Fruit fly (Drosophila melanogaster): ENCODE data around the gene Gyc76C.

Gyc76C gene

DNA sequence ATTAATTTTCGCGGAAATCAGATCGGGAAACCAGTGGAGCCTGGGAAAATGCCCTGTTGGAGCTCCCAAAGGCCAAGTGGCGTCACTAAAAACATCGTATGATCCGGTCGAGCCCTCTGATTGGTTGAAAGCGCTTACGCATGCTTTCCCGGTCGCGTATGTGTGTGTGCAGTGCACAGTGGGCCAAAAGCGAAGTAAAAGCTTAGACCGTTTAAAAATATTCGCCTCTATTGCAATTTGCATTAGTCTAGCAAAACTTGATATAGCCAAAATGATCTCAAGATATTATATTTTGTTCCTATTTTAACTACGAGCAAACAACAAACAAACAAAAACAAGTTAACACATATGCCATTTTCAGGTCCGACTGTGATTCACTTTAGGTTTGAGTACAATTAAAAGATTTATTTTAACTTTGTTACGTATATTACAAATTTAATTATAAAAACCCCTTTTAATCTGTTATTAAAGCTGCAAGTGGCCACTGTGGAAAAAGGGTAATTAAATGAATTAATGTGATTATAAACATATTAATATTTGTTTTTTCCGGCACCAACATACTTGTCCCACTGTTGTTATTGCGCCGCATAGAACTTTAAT lies 934 bp upstream of the Gyc76C start (continued):
- TF ChIP-seq CG11504 (tag; optimal IDR thresholded peaks at IDR 0.05): peak; percentile 90
- peak; percentile 82 for TF ChIP-seq az2 (GFP tag; optimal IDR thresholded peaks at IDR 0.05)
- peak; percentile 61; the same call in 1 of the 2 replicates for TF ChIP-seq CG32772 (GFP tag; IDR thresholded peaks at IDR 0.05)
- TF ChIP-seq jumu (GFP tag; optimal IDR thresholded peaks at IDR 0.05): peak; percentile 65
- TF ChIP-seq CG33557 (GFP tag; optimal IDR thresholded peaks at IDR 0.05): peak; percentile 72
- no peak for TF ChIP-seq CG8478 (optimal IDR thresholded peaks at IDR 0.05)
- TF ChIP-seq E2f2 (GFP tag; IDR thresholded peaks at IDR 0.05): peak; percentile 48; the same call in 1 of the 2 replicates
- 0 out of 3 replicates have a peak, but pooled peaks have one; percentile 28 for TF ChIP-seq jigr1 (GFP tag; IDR thresholded peaks at IDR 0.05)
- TF ChIP-seq tap (tag; optimal IDR thresholded peaks at IDR 0.05): peak; percentile 71
- peak; percentile 93 for TF ChIP-seq BtbVII (GFP tag; optimal IDR thresholded peaks at IDR 0.05)
- peak; percentile 78 for TF ChIP-seq Mad (GFP tag; optimal IDR thresholded peaks at IDR 0.05)
- peak; percentile 54; the same call in 2 of the 4 replicates for TF ChIP-seq Gug (GFP tag; IDR thresholded peaks at IDR 0.05)
- TF ChIP-seq zfh1 (GFP tag; IDR thresholded peaks at IDR 0.05): peak; percentile 74
- TF ChIP-seq corto (GFP tag; optimal IDR thresholded peaks at IDR 0.05): peak; percentile 77
- TF ChIP-seq CG7745 (tag; optimal IDR thresholded peaks at IDR 0.05): no peak
- TF ChIP-seq CG4617 (GFP tag; optimal IDR thresholded peaks at IDR 0.05; ENCODE audit: borderline replicate concordance): no peak
- TF ChIP-seq chif (GFP tag; optimal IDR thresholded peaks at IDR 0.05): peak; percentile 69 to 74
- peak; percentile 84 for TF ChIP-seq Sox102F (GFP tag; optimal IDR thresholded peaks at IDR 0.05)
- peak; percentile 33 for TF ChIP-seq CG17186 (GFP tag; optimal IDR thresholded peaks at IDR 0.05)
- TF ChIP-seq CG6654 (GFP tag; optimal IDR thresholded peaks at IDR 0.05): peak; percentile 66
- TF ChIP-seq NfI (GFP tag; optimal IDR thresholded peaks at IDR 0.05): peak; percentile 87
- peak; percentile 91 for TF ChIP-seq CG18262 (tag; optimal IDR thresholded peaks at IDR 0.05)
- peak; percentile 83 for TF ChIP-seq mam (GFP tag; optimal IDR thresholded peaks at IDR 0.05)
- TF ChIP-seq CG14860 (GFP tag; IDR thresholded peaks at IDR 0.05; ENCODE audit: partially characterized antibody): peak; percentile 44; the same call in 1 of the 3 replicates
- no peak; the same call in 1 of the 2 replicates for TF ChIP-seq Oaz (GFP tag; IDR thresholded peaks at IDR 0.05)
- peak; percentile 68 for TF ChIP-seq exex (tag; optimal IDR thresholded peaks at IDR 0.05)
- peak; percentile 83; the same call in 2 of the 3 replicates for TF ChIP-seq CG34422 (GFP tag; IDR thresholded peaks at IDR 0.05)
- peak; percentile 66 for TF ChIP-seq wek (GFP tag; optimal IDR thresholded peaks at IDR 0.05)
- peak; percentile 70 for TF ChIP-seq CG12071 (GFP tag; optimal IDR thresholded peaks at IDR 0.05)
- TF ChIP-seq dmrt11E (tag; optimal IDR thresholded peaks at IDR 0.05): peak; percentile 66
- peak; percentile 83 for TF ChIP-seq CG1233 (GFP tag; optimal IDR thresholded peaks at IDR 0.05)
- peak; percentile 30 for TF ChIP-seq CG13123 (GFP tag; optimal IDR thresholded peaks at IDR 0.05)
- peak; percentile 92 for TF ChIP-seq nmo (GFP tag; optimal IDR thresholded peaks at IDR 0.05)
- no peak for TF ChIP-seq hkb (optimal IDR thresholded peaks at IDR 0.05)
- TF ChIP-seq hkb (GFP tag; IDR thresholded peaks at IDR 0.05): peak; percentile 68
- peak; percentile 77 for TF ChIP-seq CG14710 (tag; optimal IDR thresholded peaks at IDR 0.05)
- peak; percentile 76 for TF ChIP-seq Camta (GFP tag; optimal IDR thresholded peaks at IDR 0.05)
- peak; percentile 39 for TF ChIP-seq gro (GFP tag; optimal IDR thresholded peaks at IDR 0.05)
- TF ChIP-seq ab (GFP tag; optimal IDR thresholded peaks at IDR 0.05): peak; percentile 64
- TF ChIP-seq CG15514 (GFP tag; optimal IDR thresholded peaks at IDR 0.05): no peak
- peak; percentile 72 for TF ChIP-seq D19B (GFP tag; optimal IDR thresholded peaks at IDR 0.05)
- TF ChIP-seq CG12104 (GFP tag; optimal IDR thresholded peaks at IDR 0.05): peak; percentile 85
- peak; percentile 24; the same call in 1 of the 2 replicates for TF ChIP-seq CG11696 (GFP tag; IDR thresholded peaks at IDR 0.05)
- TF ChIP-seq CG15696 (tag; optimal IDR thresholded peaks at IDR 0.05): peak; percentile 30
- peak; percentile 69 for TF ChIP-seq CG9609 (GFP tag; optimal IDR thresholded peaks at IDR 0.05)
- no peak for TF ChIP-seq Opbp (GFP tag; IDR thresholded peaks at IDR 0.05; ENCODE audit: partially characterized antibody)
- TF ChIP-seq CG12391 (tag; optimal IDR thresholded peaks at IDR 0.05): peak; percentile 88
- peak; percentile 86 for TF ChIP-seq CG13424 (tag; optimal IDR thresholded peaks at IDR 0.05)
- TF ChIP-seq kah (GFP tag; optimal IDR thresholded peaks at IDR 0.05): peak; percentile 69
